Fruit fly (Drosophila melanogaster): ENCODE data around the gene CG42717.

CG42717 gene

dm6 chr3L:16049955-16050886 lies 17.2 kb upstream of the CG42717 start (continued):
- TF ChIP-seq CG43689 (GFP tag; IDR thresholded peaks at IDR 0.05): no peak
- no peak for TF ChIP-seq tll (GFP tag; optimal IDR thresholded peaks at IDR 0.05)
- no peak for TF ChIP-seq ase (GFP tag; IDR thresholded peaks at IDR 0.05)
- TF ChIP-seq tup (GFP tag; optimal IDR thresholded peaks at IDR 0.05): no peak
- no peak for TF ChIP-seq CG4404 (GFP tag; IDR thresholded peaks at IDR 0.05)
- TF ChIP-seq Deaf1 (tag; optimal IDR thresholded peaks at IDR 0.05): peak; percentile 76
- TF ChIP-seq jumu (GFP tag; optimal IDR thresholded peaks at IDR 0.05): no peak
- peak; percentile 36 for TF ChIP-seq Dek (tag; optimal IDR thresholded peaks at IDR 0.05)
- no peak for TF ChIP-seq CG1024 (GFP tag; IDR thresholded peaks at IDR 0.05)
- no peak for TF ChIP-seq inv (GFP tag; IDR thresholded peaks at IDR 0.05; ENCODE audit: partially characterized antibody)
- no peak for TF ChIP-seq Ssrp (tag; optimal IDR thresholded peaks at IDR 0.05)
- TF ChIP-seq HLH54F (GFP tag; optimal IDR thresholded peaks at IDR 0.05): no peak
- TF ChIP-seq gem (tag; optimal IDR thresholded peaks at IDR 0.05): peak; percentile 31
- TF ChIP-seq CG18262 (tag; optimal IDR thresholded peaks at IDR 0.05): peak; percentile 35
- TF ChIP-seq tgo (GFP tag; IDR thresholded peaks at IDR 0.05): no peak
- no peak for TF ChIP-seq Poxn (GFP tag; IDR thresholded peaks at IDR 0.05)
- TF ChIP-seq CG10274 (GFP tag; optimal IDR thresholded peaks at IDR 0.05): no peak
- 0 out of 2 replicates have a peak, but pooled peaks have one; percentile 4 for TF ChIP-seq sim (GFP tag; IDR thresholded peaks at IDR 0.05)
- peak; percentile 33 for TF ChIP-seq Nf-YB (GFP tag; optimal IDR thresholded peaks at IDR 0.05)
- no peak for TF ChIP-seq Opbp (GFP tag; IDR thresholded peaks at IDR 0.05; ENCODE audit: partially characterized antibody)
- no peak for TF ChIP-seq h (optimal IDR thresholded peaks at IDR 0.05)
- TF ChIP-seq CG8359 (GFP tag; optimal IDR thresholded peaks at IDR 0.05; ENCODE audit: borderline replicate concordance): peak; percentile 27
- TF ChIP-seq CG8388 (GFP tag; optimal IDR thresholded peaks at IDR 0.05): no peak
- TF ChIP-seq MTF-1 (GFP tag; optimal IDR thresholded peaks at IDR 0.05; ENCODE audit: borderline replicate concordance): peak; percentile 47
- TF ChIP-seq knrl (GFP tag; IDR thresholded peaks at IDR 0.05; ENCODE audit: partially characterized antibody): no peak
- TF ChIP-seq abd-A (tag; optimal IDR thresholded peaks at IDR 0.05): peak; percentile 23
- TF ChIP-seq CG2199 (GFP tag; IDR thresholded peaks at IDR 0.05): peak; percentile 64; the same call in 2 of the 3 replicates
- no peak for TF ChIP-seq jing (GFP tag; optimal IDR thresholded peaks at IDR 0.05)
- peak; percentile 9 for TF ChIP-seq HLHmδ (GFP tag; optimal IDR thresholded peaks at IDR 0.05)
- TF ChIP-seq CG42726 (GFP tag; IDR thresholded peaks at IDR 0.05; ENCODE audit: partially characterized antibody): no peak; the same call in 1 of the 2 replicates
- 0 out of 3 replicates have a peak, but pooled peaks have one; percentile 17 for TF ChIP-seq otp (GFP tag; IDR thresholded peaks at IDR 0.05)
- peak; percentile 28 for TF ChIP-seq cwo (GFP tag; optimal IDR thresholded peaks at IDR 0.05)
- no peak for TF ChIP-seq CG17186 (GFP tag; optimal IDR thresholded peaks at IDR 0.05)
- no peak for TF ChIP-seq fd102C (GFP tag; optimal IDR thresholded peaks at IDR 0.05)
- TF ChIP-seq esg (GFP tag; conservative IDR thresholded peaks at IDR 0.05): no peak
- TF ChIP-seq CHES-1-like (GFP tag; optimal IDR thresholded peaks at IDR 0.05): peak; percentile 20
- TF ChIP-seq nerfin-1 (tag; optimal IDR thresholded peaks at IDR 0.05): peak; percentile 94
- TF ChIP-seq CG6813 (GFP tag; optimal IDR thresholded peaks at IDR 0.05): peak; percentile 72
- TF ChIP-seq chm (GFP tag; IDR thresholded peaks at IDR 0.05): peak; percentile 81
- peak; percentile 51 for TF ChIP-seq yki (optimal IDR thresholded peaks at IDR 0.05)
- TF ChIP-seq sd (tag; optimal IDR thresholded peaks at IDR 0.05): peak; percentile 90
- no peak for TF ChIP-seq sc (optimal IDR thresholded peaks at IDR 0.05)
- TF ChIP-seq sc (GFP tag; optimal IDR thresholded peaks at IDR 0.05): no peak
- TF ChIP-seq Sry-β (GFP tag; optimal IDR thresholded peaks at IDR 0.05): no peak
- TF ChIP-seq CG11560 (tag; IDR thresholded peaks at IDR 0.05): no peak
- TF ChIP-seq Drgx (GFP tag; IDR thresholded peaks at IDR 0.05): peak; percentile 53
- TF ChIP-seq CG8944 (GFP tag; optimal IDR thresholded peaks at IDR 0.05): no peak
- TF ChIP-seq CG30020 (tag; optimal IDR thresholded peaks at IDR 0.05): no peak

All from whole organism, embryonic.